Worm (Caenorhabditis elegans): ENCODE results near the gene nhr-210.

ce11 chrV:562834-563233 lies 43.5 kb upstream of the nhr-210 start, which contains the start of gene C14C6.2:
- no peak for TF ChIP-seq skn-1 (tag; optimal IDR thresholded peaks at IDR 0.05)
- no peak for TF ChIP-seq nhr-12 (tag; optimal IDR thresholded peaks at IDR 0.05)

Data from whole organism, L3 larva.